Worm (Caenorhabditis elegans) whole organism, L2 larva: ENCODE measurements around the gene cest-2.2.
"Not testable (repeated sequence)": the region's sequence is repeated elsewhere in the genome, so short reads cannot be mapped to it uniquely, and the experiment has no call there.

Experiments
- ZK546.5 ChIP-seq: sonication (generic microtip); optimal IDR thresholded peaks from 2 replicates; lab custom pipeline; 2017; ENCODE audit warnings: missing biosample characterization, missing genetic modification characterization
- blmp-1 ChIP-seq: sonication (generic microtip); optimal IDR thresholded peaks from 2 replicates; lab custom pipeline; 2017; ENCODE audit warnings: missing genetic modification characterization, mild to moderate bottlenecking, missing compliant biosample characterization, antibody characterized with exemption, moderate library complexity; ENCODE audit not compliant: insufficient read depth
- ceh-16 ChIP-seq: fragments of 150-350 bp; optimal IDR thresholded peaks from 2 replicates; lab custom pipeline; 2014; ENCODE audit warnings: missing biosample characterization, missing genetic modification characterization
- ceh-82 ChIP-seq: fragments of 150-350 bp; optimal IDR thresholded peaks from 2 replicates; lab custom pipeline; 2014; ENCODE audit warnings: missing biosample characterization, missing genetic modification characterization
- crh-2 ChIP-seq: sonication (generic microtip); optimal IDR thresholded peaks from 2 replicates; lab custom pipeline; 2017; ENCODE audit warnings: missing biosample characterization, missing genetic modification characterization
- dmd-4 ChIP-seq: sonication (generic microtip); optimal IDR thresholded peaks from 2 replicates; lab custom pipeline; 2017; ENCODE audit warnings: missing biosample characterization, missing genetic modification characterization
- egl-27 ChIP-seq: sonication (generic microtip); optimal IDR thresholded peaks from 3 replicates; lab custom pipeline; 2017; ENCODE audit warnings: missing biosample characterization, missing genetic modification reagents, missing genetic modification characterization
- elt-3 ChIP-seq: sonication (generic microtip); optimal IDR thresholded peaks from 2 replicates; lab custom pipeline; 2017; ENCODE audit warnings: missing biosample characterization, missing genetic modification characterization
- fos-1 ChIP-seq: fragments of 150-350 bp; optimal IDR thresholded peaks from 2 replicates; lab custom pipeline; 2014; ENCODE audit warnings: missing biosample characterization, missing genetic modification characterization
- gmeb-1 ChIP-seq: fragments of 150-350 bp; optimal IDR thresholded peaks from 2 replicates; lab custom pipeline; 2014; ENCODE audit warnings: missing biosample characterization, missing genetic modification characterization
- lsy-2 ChIP-seq, 2 experiments: fragments of 150-350 bp in 1 of 2; sonication (generic microtip) in 1 of 2; optimal IDR thresholded peaks; 2 replicates each; lab custom pipeline; 2014 to 2017; ENCODE audit warnings: missing biosample characterization in 2 of 2, missing genetic modification characterization in 2 of 2
- nhr-10 ChIP-seq: sonication (generic microtip); optimal IDR thresholded peaks from 2 replicates; lab custom pipeline; 2017; ENCODE audit warnings: missing biosample characterization, missing genetic modification characterization
- nhr-11 ChIP-seq: fragments of 150-350 bp; optimal IDR thresholded peaks from 2 replicates; lab custom pipeline; 2014; ENCODE audit warnings: missing biosample characterization, missing genetic modification characterization
- nhr-129 ChIP-seq: fragments of 150-350 bp; optimal IDR thresholded peaks from 2 replicates; lab custom pipeline; 2014; ENCODE audit warnings: missing biosample characterization, missing genetic modification characterization
- nhr-21 ChIP-seq: fragments of 150-350 bp; optimal IDR thresholded peaks from 2 replicates; lab custom pipeline; 2014; ENCODE audit warnings: missing biosample characterization, missing genetic modification characterization
- nhr-23 ChIP-seq: fragments of 150-350 bp; optimal IDR thresholded peaks from 2 replicates; lab custom pipeline; 2014; ENCODE audit warnings: missing biosample characterization, missing genetic modification reagents, missing genetic modification characterization
- nhr-237 ChIP-seq: fragments of 150-350 bp; optimal IDR thresholded peaks from 2 replicates; lab custom pipeline; 2014; ENCODE audit warnings: missing biosample characterization, missing genetic modification characterization
- nhr-25 ChIP-seq: fragments of 150-350 bp; sonication (generic microtip); optimal IDR thresholded peaks from 3 replicates; lab custom pipeline; 2014; ENCODE audit warnings: missing biosample characterization, missing genetic modification characterization
- nhr-6 ChIP-seq: fragments of 150-350 bp; optimal IDR thresholded peaks from 2 replicates; lab custom pipeline; 2014; ENCODE audit warnings: missing biosample characterization, missing genetic modification characterization
- nhr-77 ChIP-seq: fragments of 150-350 bp; optimal IDR thresholded peaks from 2 replicates; lab custom pipeline; 2014; ENCODE audit warnings: missing biosample characterization, missing genetic modification characterization
- peb-1 ChIP-seq: fragments of 150-350 bp; optimal IDR thresholded peaks from 2 replicates; lab custom pipeline; 2014; ENCODE audit warnings: missing biosample characterization, missing genetic modification characterization
- sem-4 ChIP-seq: fragments of 150-350 bp; optimal IDR thresholded peaks from 2 replicates; lab custom pipeline; 2014; ENCODE audit warnings: missing biosample characterization, missing genetic modification reagents, missing genetic modification characterization
- skn-1 ChIP-seq: sonication (generic microtip); optimal IDR thresholded peaks from 2 replicates; lab custom pipeline; 2017; ENCODE audit warnings: missing biosample characterization, missing genetic modification characterization
- sma-3 ChIP-seq: sonication (generic microtip); optimal IDR thresholded peaks from 2 replicates; lab custom pipeline; 2016; ENCODE audit warnings: missing genetic modification reagents, missing genetic modification characterization, missing compliant biosample characterization
- sma-9 ChIP-seq, 2 experiments: fragments of 150-350 bp in 1 of 2; sonication (generic microtip) in 1 of 2; optimal IDR thresholded peaks; 2 replicates each; lab custom pipeline; 2014 to 2016; ENCODE audit warnings: missing genetic modification characterization in 2 of 2, mild to moderate bottlenecking in 1 of 2, missing biosample characterization in 1 of 2, missing compliant biosample characterization in 1 of 2, missing genetic modification reagents in 1 of 2, moderate library complexity in 1 of 2
- snpc-4 ChIP-seq: fragments of 150-350 bp; optimal IDR thresholded peaks from 2 replicates; lab custom pipeline; 2014; ENCODE audit warnings: missing biosample characterization, missing genetic modification characterization
- unc-62 ChIP-seq: fragments of 150-350 bp; optimal IDR thresholded peaks from 2 replicates; lab custom pipeline; 2014; ENCODE audit warnings: missing biosample characterization, missing genetic modification reagents, missing genetic modification characterization
- zag-1 ChIP-seq: fragments of 150-350 bp; optimal IDR thresholded peaks from 2 replicates; lab custom pipeline; 2014; ENCODE audit warnings: missing biosample characterization, missing genetic modification characterization
- ztf-1 ChIP-seq: fragments of 200-800 bp; sonication (Bioruptor generic); conservative IDR thresholded peaks from 2 replicates; pipeline ENCODE4 v1.3.6; 2022; ENCODE audit warnings: missing genetic modification characterization, missing compliant biosample characterization
- ztf-4 ChIP-seq: fragments of 150-350 bp; optimal IDR thresholded peaks from 2 replicates; lab custom pipeline; 2014; ENCODE audit warnings: missing biosample characterization, missing genetic modification characterization

Gene cest-2.2

DNA sequence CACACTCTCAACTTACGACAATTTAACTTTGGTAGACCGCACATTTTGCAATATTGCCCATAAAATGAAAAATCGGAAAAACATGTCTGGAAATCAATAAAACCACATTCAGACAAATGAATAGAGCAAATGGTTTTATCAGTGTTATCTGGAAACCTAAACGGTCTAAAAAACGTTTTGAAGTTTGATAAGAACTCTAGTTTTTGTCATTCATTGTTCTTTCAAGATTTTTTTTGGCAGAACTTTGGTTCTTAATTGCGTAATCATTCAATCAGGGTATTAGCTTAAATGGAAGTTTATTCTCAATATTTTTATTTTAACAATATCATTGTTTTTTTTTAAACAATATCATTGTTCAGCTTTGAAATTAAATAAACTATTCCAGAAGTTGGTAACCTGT lies at the start of gene cest-2.2:
TSS of gene cest-2.2 (minus strand) at position 140 of the 400 bp plus-strand sequence.
- TF ChIP-seq sma-3 (GFP tag; lab: Kevin White, UChicago) = no peak
- no peak for TF ChIP-seq nhr-10 (tag; lab: Kevin White, UChicago)
- peak; percentile 59 for TF ChIP-seq fos-1
- no peak for TF ChIP-seq unc-62 (GFP tag; lab: Kevin White, UChicago)
- TF ChIP-seq, all 48 proteins: peak for 1

DNA sequence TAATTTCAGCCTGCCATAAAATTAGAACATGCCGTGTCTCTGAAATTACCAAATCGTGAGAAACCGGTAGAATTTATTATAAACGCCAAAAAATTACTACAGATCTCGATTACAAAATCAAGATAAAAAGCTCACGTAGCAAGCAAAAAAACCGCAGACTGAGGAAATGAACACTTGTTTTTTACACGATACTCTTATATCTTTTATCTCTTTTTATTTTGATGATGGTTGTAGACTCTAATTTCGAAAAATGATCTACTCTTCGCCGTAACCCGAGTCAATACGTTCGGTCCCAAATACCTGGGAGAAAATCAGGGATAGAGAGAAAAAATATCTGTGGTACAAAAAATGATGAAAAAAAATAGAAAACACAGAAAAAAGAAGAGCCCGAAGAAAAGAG lies 48.0 kb upstream of the cest-2.2 start:
- TF ChIP-seq nhr-77 (tag; lab: Kevin White, UChicago) (no peak), nhr-23 (tag; lab: Kevin White, UChicago) (no peak), sem-4 (tag; lab: Kevin White, UChicago) (no peak), ceh-82 (tag; lab: Kevin White, UChicago) (no peak), nhr-25 (tag; lab: Kevin White, UChicago) (no peak), egl-27 (tag; lab: Kevin White, UChicago) (no peak), nhr-129 (tag; lab: Kevin White, UChicago) (no peak), nhr-6 (tag; lab: Kevin White, UChicago) (no peak), ztf-1 (GFP tag; lab: Robert Waterston, UW) (no peak), blmp-1 (no peak), ztf-4 (no peak)

DNA sequence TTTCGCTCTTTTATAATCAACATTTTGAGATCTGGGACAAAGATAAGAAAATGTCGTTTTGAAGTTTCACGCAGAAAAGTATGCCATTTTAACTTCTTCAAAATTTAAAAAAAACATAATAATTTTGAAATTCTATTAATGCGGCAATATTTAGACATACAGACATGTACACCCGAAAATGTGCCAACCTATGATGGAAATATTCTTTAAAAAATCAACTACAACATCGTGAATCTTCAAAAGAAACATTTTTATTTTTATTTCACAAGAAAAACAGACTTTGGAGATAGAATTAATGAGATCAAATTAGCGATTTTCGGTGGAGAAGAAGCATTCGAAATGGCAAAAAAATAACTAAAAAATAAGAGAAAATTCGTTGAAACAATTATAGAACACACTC lies 40.0 kb upstream of the cest-2.2 start, which contains the start of gene T16A9.5:
TSS of gene T16A9.5 (minus strand) at position 101 of the 400 bp plus-strand sequence.
- no peak for TF ChIP-seq zag-1 (tag; lab: Kevin White, UChicago)
- no peak for TF ChIP-seq blmp-1
- TF ChIP-seq skn-1 (tag; lab: Kevin White, UChicago) = no peak
- no peak for TF ChIP-seq ZK546.5 (tag; lab: Kevin White, UChicago)
- TF ChIP-seq peb-1 (tag; lab: Kevin White, UChicago) = no peak
- no peak for TF ChIP-seq nhr-23 (tag; lab: Kevin White, UChicago)
- no peak for TF ChIP-seq fos-1
- no peak for TF ChIP-seq lsy-2 (tag; optimal IDR thresholded peaks at IDR 0.05; lab: Kevin White, UChicago)
- TF ChIP-seq nhr-21 (tag; lab: Kevin White, UChicago) = no peak
- TF ChIP-seq nhr-237 (tag; lab: Kevin White, UChicago) = no peak
- TF ChIP-seq dmd-4 = no peak
- TF ChIP-seq nhr-11 = no peak

DNA sequence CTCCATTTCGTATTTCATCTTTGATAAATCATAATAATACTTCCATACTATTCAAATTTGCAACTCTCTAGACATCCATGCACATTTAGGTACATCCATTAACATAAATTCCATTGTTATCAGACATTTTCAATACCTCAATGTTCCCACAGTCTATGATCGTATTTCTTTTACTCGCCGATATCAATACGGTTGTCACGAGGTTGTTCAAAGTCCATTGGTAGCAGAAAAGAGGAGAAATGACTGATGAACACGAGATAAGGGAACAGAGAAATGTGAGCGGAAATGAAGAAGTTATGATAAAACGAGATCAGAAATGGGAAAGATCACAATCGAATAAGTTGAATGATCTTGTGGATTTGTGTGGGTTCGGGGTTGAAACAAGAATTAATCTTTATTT lies 37.7 kb upstream of the cest-2.2 start:
- TF ChIP-seq nhr-21 (tag; lab: Kevin White, UChicago) (peak; percentile 70), fos-1 (peak; percentile 78), nhr-11 (no peak), gmeb-1 (tag; lab: Kevin White, UChicago) (peak; percentile 53), blmp-1 (peak; percentile 51), crh-2 (peak; percentile 65), dmd-4 (no peak), sma-9 (GFP tag; optimal IDR thresholded peaks at IDR 0.05; lab: Kevin White, UChicago) (peak; percentile 76), sma-9 (tag; optimal IDR thresholded peaks at IDR 0.05; lab: Kevin White, UChicago) (no peak)

- TF ChIP-seq crh-2 (no peak), nhr-10 (tag; lab: Kevin White, UChicago) (no peak), lsy-2 (tag; optimal IDR thresholded peaks at IDR 0.05; lab: Kevin White, UChicago) (no peak), dmd-4 (no peak), sma-3 (GFP tag; lab: Kevin White, UChicago) (no peak), nhr-23 (tag; lab: Kevin White, UChicago) (no peak), ztf-1 (GFP tag; lab: Robert Waterston, UW) (no peak), nhr-11 (no peak), nhr-237 (tag; lab: Kevin White, UChicago) (no peak), skn-1 (tag; lab: Kevin White, UChicago) (no peak), elt-3 (tag; lab: Kevin White, UChicago) (no peak), peb-1 (tag; lab: Kevin White, UChicago) (no peak), sem-4 (tag; lab: Kevin White, UChicago) (no peak)
Measured at ce11 chrV:14210743-14211142, 35.6 kb upstream of the cest-2.2 start, which contains the start of gene str-230. Gene str-230, minus strand, starts transcription at chrV:14210843.

DNA sequence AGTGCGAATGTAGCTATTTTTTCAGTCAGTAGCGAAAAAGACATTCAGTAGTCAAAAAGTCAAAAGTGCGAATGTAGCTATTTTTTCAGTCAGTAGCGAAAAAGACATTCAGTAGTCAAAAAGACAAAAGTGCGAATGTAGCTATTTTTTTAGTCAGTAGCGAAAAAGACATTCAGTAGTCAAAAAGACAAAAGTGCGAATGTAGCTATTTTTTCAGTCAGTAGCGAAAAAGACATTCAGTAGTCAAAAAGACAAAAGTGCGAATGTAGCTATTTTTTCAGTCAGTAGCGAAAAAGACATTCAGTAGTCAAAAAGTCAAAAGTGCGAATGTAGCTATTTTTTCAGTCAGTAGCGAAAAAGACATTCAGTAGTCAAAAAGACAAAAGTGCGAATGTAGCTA lies 30.1 kb upstream of the cest-2.2 start, which contains the start of gene T16A9.3:
TSS of gene T16A9.3 (plus strand) at position 301 of the 400 bp plus-strand sequence.
- not testable (repeated sequence) for TF ChIP-seq snpc-4 (tag; lab: Kevin White, UChicago); ceh-16 (tag; lab: Kevin White, UChicago); ztf-1 (GFP tag; lab: Robert Waterston, UW)
